Worm (Caenorhabditis elegans): ENCODE results near the gene T19H5.4.

The T19H5.4 gene

ce11 chrII:9445368-9445767, 41.8 kb downstream of the T19H5.4 start, which contains the start of gene R09D1.13:
Gene R09D1.13 (minus strand): TSS chrII:9445468.
- no peak for TF ChIP-seq elt-1 (tag; optimal IDR thresholded peaks at IDR 0.05)
- no peak for TF ChIP-seq fos-1 (tag; optimal IDR thresholded peaks at IDR 0.05)

- TF ChIP-seq R02D3.7 (tag; optimal IDR thresholded peaks at IDR 0.05): no peak
- TF ChIP-seq mab-5 (tag; optimal IDR thresholded peaks at IDR 0.05): no peak
- TF ChIP-seq ztf-4 (tag; optimal IDR thresholded peaks at IDR 0.05): no peak
- TF ChIP-seq sma-9 (GFP tag; optimal IDR thresholded peaks at IDR 0.05): no peak
- TF ChIP-seq sma-9 (tag; optimal IDR thresholded peaks at IDR 0.05): no peak
- TF ChIP-seq fos-1 (tag; optimal IDR thresholded peaks at IDR 0.05): no peak
- no peak for TF ChIP-seq lsy-2 (tag; optimal IDR thresholded peaks at IDR 0.05)
- TF ChIP-seq ZK546.5 (tag; optimal IDR thresholded peaks at IDR 0.05): no peak
- no peak for TF ChIP-seq nhr-129 (tag; optimal IDR thresholded peaks at IDR 0.05)
Measured at ce11 chrII:9443522-9443921, 43.7 kb downstream of the T19H5.4 start, which contains the start of gene chil-15. Gene chil-15 (minus strand): TSS chrII:9443622.

ce11 chrII:9441838-9442237, 45.3 kb downstream of the T19H5.4 start, which contains the start of gene chil-16:
Gene chil-16 (minus strand): TSS chrII:9441938.
- TF ChIP-seq nhr-23 (tag; optimal IDR thresholded peaks at IDR 0.05): no peak
- no peak for TF ChIP-seq mbf-1 (tag; optimal IDR thresholded peaks at IDR 0.05)
- TF ChIP-seq lin-39 (tag; optimal IDR thresholded peaks at IDR 0.05): no peak
- no peak for TF ChIP-seq nhr-12 (tag; optimal IDR thresholded peaks at IDR 0.05)
- no peak for TF ChIP-seq nhr-10 (tag; optimal IDR thresholded peaks at IDR 0.05)
- TF ChIP-seq nhr-11 (tag; optimal IDR thresholded peaks at IDR 0.05): no peak
- TF ChIP-seq lin-11 (tag; optimal IDR thresholded peaks at IDR 0.05): no peak
- no peak for TF ChIP-seq R02D3.7 (tag; optimal IDR thresholded peaks at IDR 0.05)
- TF ChIP-seq nhr-25 (tag; optimal IDR thresholded peaks at IDR 0.05): no peak
- no peak for TF ChIP-seq mab-5 (tag; optimal IDR thresholded peaks at IDR 0.05)
- no peak for TF ChIP-seq fos-1 (tag; optimal IDR thresholded peaks at IDR 0.05)

ce11 chrII:9440060-9440459, 47.1 kb downstream of the T19H5.4 start, which contains the start of gene chil-17:
Gene chil-17 (minus strand): TSS chrII:9440160.
- TF ChIP-seq ceh-16 (tag; optimal IDR thresholded peaks at IDR 0.05): no peak
- TF ChIP-seq lin-39 (tag; optimal IDR thresholded peaks at IDR 0.05): no peak
- TF ChIP-seq C34F6.9 (tag; optimal IDR thresholded peaks at IDR 0.05): no peak
- TF ChIP-seq unc-62 (GFP tag; optimal IDR thresholded peaks at IDR 0.05): no peak
- TF ChIP-seq sma-9 (GFP tag; optimal IDR thresholded peaks at IDR 0.05): no peak
- no peak for TF ChIP-seq sma-9 (tag; optimal IDR thresholded peaks at IDR 0.05)
- TF ChIP-seq nhr-23 (tag; optimal IDR thresholded peaks at IDR 0.05): no peak
- TF ChIP-seq unc-39 (tag; optimal IDR thresholded peaks at IDR 0.05): no peak
- no peak for TF ChIP-seq crh-2 (tag; optimal IDR thresholded peaks at IDR 0.05)
- TF ChIP-seq nhr-11 (tag; optimal IDR thresholded peaks at IDR 0.05): no peak
- TF ChIP-seq ztf-11 (tag; optimal IDR thresholded peaks at IDR 0.05): no peak
- TF ChIP-seq zag-1 (tag; optimal IDR thresholded peaks at IDR 0.05): no peak
- TF ChIP-seq nhr-12 (tag; optimal IDR thresholded peaks at IDR 0.05): no peak
- no peak for TF ChIP-seq unc-55 (GFP tag; optimal IDR thresholded peaks at IDR 0.05)

ce11 chrII:9438853-9439252, 48.3 kb downstream of the T19H5.4 start:
- TF ChIP-seq nhr-10 (tag; optimal IDR thresholded peaks at IDR 0.05): no peak
- TF ChIP-seq unc-39 (tag; optimal IDR thresholded peaks at IDR 0.05): no peak
- TF ChIP-seq crh-2 (tag; optimal IDR thresholded peaks at IDR 0.05): no peak
- TF ChIP-seq ztf-1 (GFP tag; conservative IDR thresholded peaks at IDR 0.05): no peak
- no peak for TF ChIP-seq ceh-82 (tag; optimal IDR thresholded peaks at IDR 0.05)
- TF ChIP-seq sem-4 (tag; optimal IDR thresholded peaks at IDR 0.05): no peak
- no peak for TF ChIP-seq lsy-2 (tag; optimal IDR thresholded peaks at IDR 0.05)
- no peak for TF ChIP-seq fos-1 (tag; optimal IDR thresholded peaks at IDR 0.05)
- no peak for TF ChIP-seq nhr-6 (tag; optimal IDR thresholded peaks at IDR 0.05)
- TF ChIP-seq nhr-11 (tag; optimal IDR thresholded peaks at IDR 0.05): no peak
- TF ChIP-seq lin-39 (tag; optimal IDR thresholded peaks at IDR 0.05): no peak
- TF ChIP-seq mdl-1 (tag; optimal IDR thresholded peaks at IDR 0.05): no peak
- no peak for TF ChIP-seq dmd-4 (tag; optimal IDR thresholded peaks at IDR 0.05)
- TF ChIP-seq nhr-21 (tag; optimal IDR thresholded peaks at IDR 0.05): no peak

- TF ChIP-seq unc-55 (GFP tag; optimal IDR thresholded peaks at IDR 0.05): no peak
- TF ChIP-seq nhr-6 (tag; optimal IDR thresholded peaks at IDR 0.05): no peak
- no peak for TF ChIP-seq egl-27 (tag; optimal IDR thresholded peaks at IDR 0.05)
- TF ChIP-seq sma-3 (GFP tag; optimal IDR thresholded peaks at IDR 0.05): no peak
- no peak for TF ChIP-seq nhr-77 (tag; optimal IDR thresholded peaks at IDR 0.05)
- TF ChIP-seq mbf-1 (tag; optimal IDR thresholded peaks at IDR 0.05): no peak
- no peak for TF ChIP-seq F13H6.1 (tag; optimal IDR thresholded peaks at IDR 0.05)
- TF ChIP-seq snpc-4 (tag; optimal IDR thresholded peaks at IDR 0.05): no peak
- no peak for TF ChIP-seq Y55F3AM.14 (GFP tag; optimal IDR thresholded peaks at IDR 0.05)
- no peak for TF ChIP-seq ceh-16 (tag; optimal IDR thresholded peaks at IDR 0.05)
- no peak for TF ChIP-seq skn-1 (tag; optimal IDR thresholded peaks at IDR 0.05)
- no peak for TF ChIP-seq unc-62 (GFP tag; optimal IDR thresholded peaks at IDR 0.05)
- TF ChIP-seq R02D3.7 (tag; optimal IDR thresholded peaks at IDR 0.05): no peak
Measured at ce11 chrII:9438227-9438626, 49.0 kb downstream of the T19H5.4 start, which contains the start of gene chil-13. Gene chil-13 (minus strand): TSS chrII:9438327.
